Worm (Caenorhabditis elegans): Measurements from ENCODE around the gene cup-14.
A peak's percentile ranks its signal among the peaks of the same experiment; 100 is the strongest.

cup-14 gene

DNA sequence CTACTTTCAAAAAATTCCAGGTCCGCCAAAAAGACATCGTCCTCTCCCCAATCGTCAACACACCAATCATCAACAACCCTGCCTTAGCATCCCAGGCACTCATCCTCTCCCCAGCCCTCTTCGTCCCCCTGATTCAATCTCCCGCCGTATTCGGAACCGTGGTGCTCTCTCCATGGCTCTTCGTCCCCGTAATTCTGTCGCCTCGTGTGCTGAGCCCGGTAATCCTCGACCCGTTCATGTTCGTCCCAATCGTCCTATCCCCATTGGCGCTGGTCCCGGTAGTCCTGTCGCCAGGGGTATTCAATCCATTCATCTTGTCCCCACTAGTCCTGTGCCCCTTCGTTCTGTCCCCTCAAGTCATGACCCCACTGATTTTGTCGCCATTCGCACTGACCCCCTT, 47.1 kb upstream of the cup-14 start:
- no peak for TF ChIP-seq elt-2 (tag; optimal IDR thresholded peaks at IDR 0.05)
- no peak for TF ChIP-seq eor-1 (tag; optimal IDR thresholded peaks at IDR 0.05)
- TF ChIP-seq snpc-4 (tag; optimal IDR thresholded peaks at IDR 0.05) = no peak
- TF ChIP-seq ZK546.5 (tag; optimal IDR thresholded peaks at IDR 0.05) = no peak
- no peak for TF ChIP-seq nhr-76 (tag; optimal IDR thresholded peaks at IDR 0.05)
- TF ChIP-seq unc-62 (GFP tag; optimal IDR thresholded peaks at IDR 0.05) = no peak
- no peak for TF ChIP-seq egl-27 (tag; optimal IDR thresholded peaks at IDR 0.05)
- no peak for TF ChIP-seq nhr-23 (tag; optimal IDR thresholded peaks at IDR 0.05)
- no peak for TF ChIP-seq nhr-25 (tag; optimal IDR thresholded peaks at IDR 0.05)

DNA sequence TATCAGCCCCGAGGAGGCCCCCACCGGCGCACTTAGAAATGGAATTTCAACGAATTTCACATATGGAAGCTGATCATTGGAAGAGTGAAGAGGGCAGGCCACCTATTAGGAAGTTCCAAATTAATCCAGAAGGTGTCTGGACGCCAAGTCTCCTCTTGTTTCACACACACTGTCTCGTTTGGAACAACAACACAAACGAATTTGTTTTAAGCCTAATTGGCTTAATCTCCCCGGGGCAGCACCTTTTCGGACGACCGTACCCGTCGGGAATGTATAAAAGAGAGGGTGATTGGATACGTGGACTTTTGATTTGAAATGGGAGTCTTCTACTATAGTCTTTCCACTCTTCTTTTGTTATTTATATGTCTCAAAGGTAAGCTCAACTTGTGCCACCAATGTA, 44.0 kb upstream of the cup-14 start, which contains the start of gene mltn-3:
Gene mltn-3 (plus strand): TSS at position 301 of the 400 bp plus-strand sequence.
- TF ChIP-seq nhr-23 (tag; optimal IDR thresholded peaks at IDR 0.05) (no peak), pqm-1 (tag; optimal IDR thresholded peaks at IDR 0.05) (no peak)

DNA sequence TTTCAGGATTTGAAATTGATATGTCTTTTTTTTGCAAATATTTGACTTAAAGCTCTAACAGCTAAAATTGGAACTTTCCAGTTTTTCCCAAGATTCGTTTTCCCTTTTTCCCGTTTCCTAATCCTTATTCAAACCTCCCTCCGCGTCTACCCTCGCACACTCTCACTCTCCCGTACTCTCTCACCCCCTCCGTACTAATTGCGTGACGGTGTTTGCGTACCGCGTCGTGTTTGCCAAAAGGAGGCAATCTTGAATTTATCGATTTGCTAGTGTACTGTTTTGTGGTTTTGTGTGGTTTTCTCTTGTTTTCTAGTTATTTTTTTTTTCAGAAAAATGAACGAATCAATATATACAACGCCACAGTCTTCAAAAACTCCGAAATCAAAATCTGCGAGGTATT, 36.6 kb upstream of the cup-14 start, which contains the start of gene citk-1:
Gene citk-1 (plus strand): TSS at position 323 of the 400 bp plus-strand sequence.
- TF ChIP-seq nhr-23 (tag; optimal IDR thresholded peaks at IDR 0.05) = peak; percentile 69
- TF ChIP-seq elt-2 (tag; optimal IDR thresholded peaks at IDR 0.05) = peak; percentile 34
- peak; percentile 9 for TF ChIP-seq nhr-77 (tag; optimal IDR thresholded peaks at IDR 0.05)
- peak; percentile 16 for TF ChIP-seq pqm-1 (tag; optimal IDR thresholded peaks at IDR 0.05)
- TF ChIP-seq skn-1 (tag; optimal IDR thresholded peaks at IDR 0.05) = peak; percentile 7
- TF ChIP-seq tbx-2 (tag; optimal IDR thresholded peaks at IDR 0.05) = no peak
- peak; percentile 74 for TF ChIP-seq lin-15B (tag; optimal IDR thresholded peaks at IDR 0.05)
- peak; percentile 59 for TF ChIP-seq nhr-25 (tag; optimal IDR thresholded peaks at IDR 0.05)
- no peak for TF ChIP-seq ceh-16 (tag; optimal IDR thresholded peaks at IDR 0.05)
- no peak for TF ChIP-seq mml-1 (tag; optimal IDR thresholded peaks at IDR 0.05)
- peak; percentile 90 for TF ChIP-seq lin-39 (tag; optimal IDR thresholded peaks at IDR 0.05)

DNA sequence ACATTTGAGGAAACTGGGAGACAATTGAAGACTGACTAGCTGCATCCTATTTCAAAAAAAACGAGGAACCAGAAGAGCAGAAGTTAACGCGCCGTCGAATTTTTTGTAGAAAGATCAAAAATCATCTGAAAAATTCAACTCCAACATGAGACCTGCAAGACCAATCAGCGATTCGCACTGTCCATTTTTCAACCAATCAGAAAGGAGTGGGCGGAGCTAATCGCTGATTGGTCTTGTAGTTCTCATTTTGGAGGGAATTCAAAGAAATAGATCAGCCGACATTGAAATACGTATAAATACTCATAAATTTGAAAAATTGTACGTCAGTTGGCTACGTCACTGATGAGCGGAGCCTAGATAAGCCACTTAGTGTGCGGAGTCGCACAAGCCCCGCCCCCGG, 35.6 kb upstream of the cup-14 start:
- TF ChIP-seq sea-2 (GFP tag; optimal IDR thresholded peaks at IDR 0.05) (no peak), nfya-1 (tag; optimal IDR thresholded peaks at IDR 0.05; ENCODE audit: insufficient read depth) (peak; percentile 89), nhr-43 (tag; optimal IDR thresholded peaks at IDR 0.05; ENCODE audit: poor library complexity, severe bottlenecking) (no peak), egl-5 (tag; optimal IDR thresholded peaks at IDR 0.05) (no peak)

DNA sequence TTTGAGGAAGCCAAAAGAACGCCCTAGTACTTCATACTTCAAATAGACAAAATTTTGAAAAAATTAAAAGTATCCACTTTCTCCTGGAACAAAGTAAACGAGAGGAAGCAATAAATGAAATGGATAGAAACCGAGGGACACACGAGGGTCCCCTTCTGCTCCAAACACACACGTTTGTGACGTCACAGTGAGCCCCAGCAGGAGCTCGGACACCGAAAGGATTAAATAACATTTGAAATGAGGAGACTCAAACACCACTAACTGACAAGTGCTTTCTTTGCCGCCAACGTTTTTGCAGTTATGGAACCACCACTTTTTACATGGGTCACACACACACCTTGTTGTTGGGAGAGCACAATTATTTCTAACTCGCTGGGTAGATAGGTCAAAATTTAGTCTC, 31.4 kb upstream of the cup-14 start:
- TF ChIP-seq lin-39 (tag; optimal IDR thresholded peaks at IDR 0.05) (peak; percentile 67), nfya-1 (tag; optimal IDR thresholded peaks at IDR 0.05; ENCODE audit: insufficient read depth) (peak; percentile 48), fos-1 (tag; optimal IDR thresholded peaks at IDR 0.05) (no peak)

DNA sequence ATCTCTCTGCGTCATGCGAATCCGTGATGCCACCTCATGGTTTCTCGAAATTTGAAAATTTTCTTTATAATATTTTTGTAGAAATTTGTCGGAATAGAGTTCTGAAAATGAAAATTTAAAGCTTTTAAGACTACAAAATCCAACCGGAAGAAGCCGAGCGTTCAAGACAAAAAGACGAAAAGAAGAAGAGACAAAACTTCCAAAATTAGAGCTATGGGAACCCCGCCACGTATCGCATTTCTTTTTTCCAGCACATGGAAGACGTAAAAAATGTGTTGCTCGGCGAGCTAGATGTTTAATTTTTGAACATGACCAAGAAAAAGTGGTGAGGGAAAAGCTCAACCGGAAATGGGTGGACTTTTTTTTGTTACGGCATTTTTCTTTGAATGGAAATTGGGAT, 30.0 kb upstream of the cup-14 start, which contains the start of gene W02B8.1:
Gene W02B8.1 (minus strand): TSS at position 101 of the 400 bp plus-strand sequence.
- no peak for TF ChIP-seq ceh-16 (tag; optimal IDR thresholded peaks at IDR 0.05)
- no peak for TF ChIP-seq nfya-1 (tag; optimal IDR thresholded peaks at IDR 0.05; ENCODE audit: insufficient read depth)
- TF ChIP-seq fos-1 (tag; optimal IDR thresholded peaks at IDR 0.05) = no peak
- TF ChIP-seq ceh-82 (tag; optimal IDR thresholded peaks at IDR 0.05) = no peak

DNA sequence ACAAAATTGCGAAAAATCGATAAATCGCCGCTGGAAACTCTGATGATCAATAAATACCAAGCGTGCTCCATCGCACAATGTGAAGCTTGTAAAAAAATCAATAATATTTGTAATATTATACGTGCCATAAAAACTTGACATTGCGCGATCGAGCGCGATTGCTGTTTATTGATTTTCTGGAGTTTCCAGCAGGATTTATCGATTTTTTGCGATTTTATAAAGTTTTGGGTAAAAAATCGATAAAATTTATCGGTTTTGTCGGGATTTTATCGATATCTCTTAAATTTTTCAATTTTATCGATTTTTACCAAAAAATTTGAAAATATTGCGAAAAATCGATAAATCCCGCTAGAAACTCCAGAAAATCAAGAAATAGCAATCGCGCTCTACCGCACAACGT, 27.7 kb upstream of the cup-14 start:
- no peak for TF ChIP-seq elt-2 (tag; optimal IDR thresholded peaks at IDR 0.05)
- peak; percentile 88 for TF ChIP-seq ceh-28 (tag; optimal IDR thresholded peaks at IDR 0.05)

DNA sequence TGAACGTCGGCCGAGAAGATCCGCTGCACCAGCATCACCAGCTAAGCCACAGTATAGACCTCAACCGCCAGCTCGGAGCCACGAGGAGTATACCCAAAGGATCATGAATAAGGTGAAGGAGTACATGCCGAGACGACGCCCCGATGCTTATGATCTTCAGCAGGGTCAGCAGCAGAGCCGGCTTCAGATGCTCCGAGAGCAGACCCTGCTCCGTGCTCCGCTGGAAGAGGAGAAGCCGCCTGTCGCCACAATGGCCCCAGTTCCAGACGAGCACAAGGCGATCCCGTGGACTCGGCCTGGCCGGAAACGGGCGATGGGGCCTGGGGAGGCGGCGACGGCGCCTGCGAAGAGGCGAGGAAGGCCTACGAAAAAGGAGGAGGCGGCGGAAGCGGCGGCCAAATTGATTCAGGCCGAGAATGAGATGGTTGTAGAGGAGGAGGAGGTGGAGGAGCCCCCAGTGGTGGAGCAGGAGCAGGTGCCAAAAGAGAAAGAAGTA, 24.3 kb upstream of the cup-14 start:
- TF ChIP-seq snpc-4 (tag; optimal IDR thresholded peaks at IDR 0.05) (no peak), lin-39 (tag; optimal IDR thresholded peaks at IDR 0.05) (no peak), fkh-10 (GFP tag; optimal IDR thresholded peaks at IDR 0.05) (no peak), elt-3 (tag; optimal IDR thresholded peaks at IDR 0.05) (no peak), jun-1 (tag; optimal IDR thresholded peaks at IDR 0.05) (no peak), sea-2 (GFP tag; optimal IDR thresholded peaks at IDR 0.05) (no peak), ZK546.5 (tag; optimal IDR thresholded peaks at IDR 0.05) (no peak), skn-1 (tag; optimal IDR thresholded peaks at IDR 0.05) (no peak), ceh-82 (tag; optimal IDR thresholded peaks at IDR 0.05) (no peak), nhr-67 (tag; optimal IDR thresholded peaks at IDR 0.05) (no peak), ceh-9 (tag; optimal IDR thresholded peaks at IDR 0.05) (no peak), unc-39 (tag; optimal IDR thresholded peaks at IDR 0.05) (no peak), tbx-2 (tag; optimal IDR thresholded peaks at IDR 0.05) (no peak), ceh-16 (tag; optimal IDR thresholded peaks at IDR 0.05) (no peak), nhr-28 (tag; optimal IDR thresholded peaks at IDR 0.05) (no peak), nhr-12 (tag; optimal IDR thresholded peaks at IDR 0.05) (no peak), elt-2 (tag; optimal IDR thresholded peaks at IDR 0.05) (no peak), fos-1 (tag; optimal IDR thresholded peaks at IDR 0.05) (no peak), zag-1 (tag; optimal IDR thresholded peaks at IDR 0.05) (no peak), nhr-23 (tag; optimal IDR thresholded peaks at IDR 0.05) (no peak)

All from whole organism, L3 larva.